Fruit fly (Drosophila melanogaster): ENCODE results near the gene Ada1-2.
"Not testable (repeated sequence)": the region's sequence is repeated elsewhere in the genome, so short reads cannot be mapped to it uniquely, and the experiment has no call there.

Gene Ada1-2

DNA sequence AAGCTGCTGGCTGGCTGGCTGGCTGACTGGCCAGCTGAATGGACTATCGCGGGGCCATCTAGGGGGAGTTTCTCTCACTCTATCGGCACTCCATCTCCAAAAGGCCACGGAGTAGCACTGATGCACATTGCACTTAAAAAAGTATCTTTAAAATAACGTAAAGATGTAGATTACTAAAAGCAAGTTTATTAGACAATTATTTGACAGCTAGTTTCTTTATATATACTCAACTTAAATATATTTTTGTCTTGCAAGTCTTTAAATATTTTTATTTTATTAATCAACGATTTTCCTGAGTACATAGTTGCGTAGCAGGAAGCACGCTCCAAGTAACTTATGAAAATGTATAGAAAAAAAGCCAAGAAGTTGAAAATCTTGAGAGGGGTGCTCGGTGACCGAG, 15.7 kb upstream of the Ada1-2 start:
- no peak for TF ChIP-seq noc (tag; optimal IDR thresholded peaks at IDR 0.05)

DNA sequence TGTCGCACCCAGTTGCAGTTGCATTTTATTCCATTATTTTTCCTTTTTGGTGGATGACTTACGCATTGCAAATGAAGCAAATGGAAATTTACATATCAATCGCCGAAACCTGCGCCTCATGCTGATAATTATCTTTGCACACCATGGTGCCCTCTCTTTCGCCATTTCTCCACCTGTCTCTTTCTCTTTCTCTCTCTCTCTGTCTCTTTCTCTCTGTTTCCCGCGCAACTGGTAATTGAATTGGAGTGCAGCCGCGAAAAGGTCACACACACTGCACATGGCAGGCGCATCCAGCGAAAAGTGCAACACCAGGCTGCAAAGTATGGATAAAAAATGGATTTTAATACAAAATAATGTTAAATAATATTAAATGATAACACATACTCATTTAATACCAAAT, 15.0 kb upstream of the Ada1-2 start:
- no peak for TF ChIP-seq noc (tag; optimal IDR thresholded peaks at IDR 0.05)

DNA sequence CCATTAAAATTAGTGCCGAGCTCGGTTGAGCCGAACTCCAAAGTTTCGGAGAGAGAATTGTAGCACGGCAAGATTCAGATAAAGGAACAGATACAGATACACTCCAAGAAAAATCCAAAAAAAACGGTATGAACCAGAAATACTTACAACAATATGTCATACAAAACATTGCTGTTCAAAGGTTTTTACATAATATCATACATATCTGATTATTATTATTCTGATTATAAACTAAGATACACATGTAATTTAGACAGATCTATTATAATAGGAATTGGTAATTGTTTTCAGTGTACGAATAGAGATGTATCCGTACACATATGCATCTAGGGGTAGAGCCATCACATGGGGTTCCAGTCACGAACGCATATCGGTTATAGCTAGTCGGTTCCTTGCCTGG, 12.6 kb upstream of the Ada1-2 start:
- TF ChIP-seq noc (tag; optimal IDR thresholded peaks at IDR 0.05): no peak

DNA sequence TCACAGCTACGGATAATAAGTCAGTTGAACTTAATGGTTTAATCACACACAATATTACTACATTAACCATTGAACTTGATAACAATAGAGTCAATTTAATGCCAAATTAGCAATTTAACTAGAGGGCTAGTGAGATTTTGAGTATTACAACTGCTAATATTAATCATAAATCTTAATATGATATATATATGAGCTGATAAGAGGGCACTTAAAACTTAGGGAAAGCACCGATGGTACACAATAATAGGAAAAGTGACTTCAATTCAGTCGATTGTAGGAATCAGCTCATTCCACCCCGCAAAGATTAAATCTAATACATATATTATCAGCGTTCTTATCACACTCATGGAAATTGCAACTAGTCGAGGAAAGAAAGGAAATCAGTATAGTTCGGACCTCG, 11.5 kb upstream of the Ada1-2 start, which contains the start of gene CG16965:
CG16965 (plus strand) TSS at position 382 of the 400 bp plus-strand sequence.
- no peak for TF ChIP-seq noc (tag; optimal IDR thresholded peaks at IDR 0.05)

DNA sequence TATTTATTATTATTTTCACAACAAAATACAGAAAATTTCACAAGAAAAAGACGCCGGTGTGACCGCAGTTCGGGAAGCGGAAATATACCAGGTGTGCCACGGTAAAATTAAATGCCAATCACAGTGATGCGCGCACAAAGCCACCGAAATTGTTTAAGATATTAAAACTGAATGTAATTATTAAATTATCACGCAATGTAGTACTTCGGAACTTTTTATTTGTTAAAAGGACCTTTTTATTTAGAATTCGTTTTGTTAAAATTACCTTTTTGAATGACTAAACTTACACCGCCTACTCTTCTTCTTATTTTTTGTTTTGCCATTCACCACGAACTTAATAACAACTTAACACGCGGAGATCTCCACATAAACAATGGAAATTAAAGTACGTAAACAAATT, 4.8 kb upstream of the Ada1-2 start, which contains the start of the genes CG6686 and CG34163:
CG6686 (minus strand) TSS at position 95 of the 400 bp plus-strand sequence.
CG34163 (plus strand) TSS at position 326 of the 400 bp plus-strand sequence.
- TF ChIP-seq noc (tag; optimal IDR thresholded peaks at IDR 0.05): no peak

DNA sequence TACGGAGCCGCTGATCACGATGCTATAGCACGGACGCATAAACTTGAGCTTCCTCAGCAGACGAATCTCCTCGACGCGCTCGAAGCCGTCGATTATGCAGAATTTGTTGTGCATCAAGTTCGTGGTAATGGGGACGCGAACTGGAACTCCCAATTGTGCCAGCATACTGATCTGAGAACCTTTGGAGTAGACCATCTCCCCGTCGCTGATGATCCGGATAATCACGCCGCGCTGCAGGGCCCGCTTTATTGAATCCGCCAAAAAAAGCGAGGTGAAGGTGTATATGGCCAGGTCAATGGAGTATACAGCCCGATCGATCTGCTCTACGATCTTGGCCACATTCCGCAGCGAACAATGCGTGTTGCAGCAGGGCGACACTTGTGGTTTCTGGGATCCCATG, 3.5 kb upstream of the Ada1-2 start:
- no peak for TF ChIP-seq noc (tag; optimal IDR thresholded peaks at IDR 0.05)

DNA sequence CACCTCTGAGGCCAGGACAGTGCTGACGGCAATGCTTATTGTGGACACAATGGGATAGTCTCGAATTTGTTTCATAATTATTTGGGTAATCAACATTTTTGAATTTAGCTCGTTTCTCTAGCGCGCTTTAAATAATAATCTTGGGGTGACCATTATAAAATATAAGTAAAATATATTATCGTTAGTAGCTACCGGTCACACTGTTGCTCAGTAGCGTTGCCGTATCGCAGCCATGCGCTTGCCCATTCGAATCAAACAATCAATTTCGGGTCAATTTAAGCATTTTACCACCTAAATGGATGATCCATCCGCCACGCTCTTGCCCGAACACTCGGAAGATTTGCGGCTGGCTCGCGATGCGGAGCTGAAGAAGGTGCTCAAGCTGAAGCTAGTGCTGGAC, 3.0 kb upstream of the Ada1-2 start, which contains the start of the genes zuc and dgt2:
zuc (minus strand) TSS at position 154 of the 400 bp plus-strand sequence.
dgt2 (plus strand) TSS at position 208 of the 400 bp plus-strand sequence.
- TF ChIP-seq noc (tag; optimal IDR thresholded peaks at IDR 0.05): no peak

DNA sequence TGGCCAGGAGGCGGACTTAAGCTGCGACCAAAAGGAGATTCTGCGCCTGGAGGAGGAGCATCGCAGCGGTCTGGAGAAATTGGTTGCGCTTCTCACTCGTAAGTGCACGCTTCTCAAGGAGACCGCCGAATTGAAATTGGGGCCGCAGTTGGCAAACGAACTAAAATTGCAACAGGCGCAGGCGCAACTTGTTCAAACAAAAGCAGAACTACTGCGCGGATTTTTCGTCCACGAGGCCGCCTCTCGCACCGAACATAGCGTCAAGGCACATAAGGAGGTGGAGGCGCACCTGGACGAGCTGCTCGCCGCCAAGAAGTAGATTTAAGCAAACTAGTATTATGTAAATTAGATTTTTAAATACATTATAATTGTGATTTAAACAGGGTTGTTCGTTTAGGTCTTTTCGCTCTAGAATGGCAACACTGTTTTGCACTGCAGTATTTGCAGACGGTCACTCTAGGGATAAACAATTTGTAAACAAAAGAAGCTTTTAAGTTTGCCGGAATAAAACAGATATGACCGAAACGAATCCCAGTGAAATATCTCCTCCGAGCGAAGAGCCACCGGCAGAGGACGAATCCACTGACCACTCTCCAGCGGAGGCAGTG, 2.1 kb upstream of the Ada1-2 start, which contains the start of gene escl:
escl (plus strand) TSS at position 470 of the 608 bp plus-strand sequence.
- TF ChIP-seq noc (tag; optimal IDR thresholded peaks at IDR 0.05): no peak

DNA sequence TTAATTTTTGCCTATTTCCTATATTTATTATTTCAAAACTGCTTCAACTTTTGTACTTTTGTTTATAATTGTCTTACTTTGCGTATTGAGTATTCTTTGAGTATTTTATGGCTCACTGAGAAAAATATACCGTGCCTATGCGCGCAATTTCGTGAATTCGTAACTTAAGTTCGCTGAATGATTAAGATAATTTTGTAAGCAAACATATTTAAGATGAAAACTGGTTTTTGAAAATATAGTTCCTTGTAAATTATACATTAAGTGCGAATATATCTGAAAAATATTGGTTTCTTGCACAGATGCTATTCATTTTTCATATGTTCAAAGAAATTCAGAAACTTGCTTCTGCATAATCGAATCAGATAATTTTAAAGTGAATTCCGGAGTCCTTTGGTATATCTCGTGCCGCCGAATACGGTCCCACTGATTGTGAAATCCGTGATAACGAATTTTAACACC, 2.7 kb downstream of the Ada1-2 start, which contains the start of the genes CG18789 and Qtzl:
CG18789 (minus strand) TSS at position 101 of the 459 bp plus-strand sequence.
Qtzl (plus strand) TSS at position 409 of the 459 bp plus-strand sequence.
- TF ChIP-seq noc (tag; optimal IDR thresholded peaks at IDR 0.05): not testable (repeated sequence)

DNA sequence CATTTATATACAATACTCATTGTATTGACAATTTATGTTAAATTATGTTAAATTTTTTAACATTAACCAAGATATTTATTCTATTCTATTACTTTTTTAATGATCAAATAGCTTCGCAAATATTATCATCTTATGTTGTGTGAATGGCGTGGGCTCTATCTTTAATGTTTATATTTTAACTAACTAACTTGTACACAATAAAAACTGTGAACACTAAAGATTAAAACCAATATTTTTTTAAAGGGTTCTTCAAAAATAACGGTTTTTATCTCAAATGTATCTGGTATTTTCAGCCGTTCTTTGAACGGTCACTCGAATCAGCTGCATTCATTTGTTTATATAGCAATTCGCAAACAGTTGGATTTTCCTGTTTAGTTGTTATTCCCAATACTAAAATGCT, 3.8 kb downstream of the Ada1-2 start, which contains the start of gene Ada1-1:
Ada1-1 (plus strand) TSS at position 301 of the 400 bp plus-strand sequence.
- not testable (repeated sequence) for TF ChIP-seq noc (tag; optimal IDR thresholded peaks at IDR 0.05)

DNA sequence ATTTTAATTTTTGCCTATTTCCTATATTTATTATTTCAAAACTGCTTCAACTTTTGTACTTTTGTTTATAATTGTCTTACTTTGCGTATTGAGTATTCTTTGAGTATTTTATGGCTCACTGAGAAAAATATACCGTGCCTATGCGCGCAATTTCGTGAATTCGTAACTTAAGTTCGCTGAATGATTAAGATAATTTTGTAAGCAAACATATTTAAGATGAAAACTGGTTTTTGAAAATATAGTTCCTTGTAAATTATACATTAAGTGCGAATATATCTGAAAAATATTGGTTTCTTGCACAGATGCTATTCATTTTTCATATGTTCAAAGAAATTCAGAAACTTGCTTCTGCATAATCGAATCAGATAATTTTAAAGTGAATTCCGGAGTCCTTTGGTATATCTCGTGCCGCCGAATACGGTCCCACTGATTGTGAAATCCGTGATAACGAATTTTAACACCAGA, 6.6 kb downstream of the Ada1-2 start, which contains the start of the genes CG18787 and Nfs1:
CG18787 (minus strand) TSS at position 101 of the 465 bp plus-strand sequence.
Nfs1 (plus strand) TSS at position 415 of the 465 bp plus-strand sequence.
- TF ChIP-seq noc (tag; optimal IDR thresholded peaks at IDR 0.05): not testable (repeated sequence)

DNA sequence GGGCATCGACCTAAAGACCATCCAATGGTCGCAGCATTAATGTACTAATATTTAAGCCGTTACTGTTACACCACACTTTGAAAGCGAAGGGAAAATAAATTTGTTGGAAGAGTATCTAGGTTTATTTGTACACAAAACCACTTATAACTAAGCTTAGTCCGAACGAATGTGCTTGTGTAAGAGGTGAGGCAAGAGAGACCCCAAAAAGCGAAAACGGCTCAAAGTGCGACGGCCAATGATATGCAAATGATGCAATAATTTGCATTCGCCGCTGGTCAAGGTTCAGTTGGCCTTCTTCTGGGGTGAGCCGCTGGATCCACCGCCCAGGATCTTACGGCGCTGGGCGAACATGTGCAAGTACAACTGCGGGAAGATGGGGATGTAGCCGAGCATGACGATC, 8.4 kb downstream of the Ada1-2 start:
- no peak for TF ChIP-seq noc (tag; optimal IDR thresholded peaks at IDR 0.05)

DNA sequence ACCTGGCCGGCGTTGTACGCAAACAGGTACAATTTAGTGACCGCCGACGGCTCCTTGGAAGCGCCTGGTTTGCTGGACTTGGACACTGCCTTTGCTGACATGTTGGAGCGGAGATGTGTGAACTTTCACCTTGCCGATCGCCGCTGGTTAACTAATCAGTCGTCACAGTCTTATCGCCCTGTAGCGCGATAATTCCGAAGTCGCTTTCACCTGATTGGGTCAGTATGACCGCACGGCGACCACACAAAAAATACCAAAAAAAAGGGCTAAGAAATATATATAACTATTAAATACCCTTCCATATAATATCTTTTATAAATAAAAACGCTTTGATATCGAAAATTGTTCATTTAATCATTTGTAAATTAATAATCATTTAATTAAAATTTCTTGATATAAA, 9.3 kb downstream of the Ada1-2 start, which contains the start of gene Hacd1:
Hacd1 (minus strand) TSS at position 216 of the 400 bp plus-strand sequence.
- peak; percentile 36 for TF ChIP-seq noc (tag; optimal IDR thresholded peaks at IDR 0.05)

DNA sequence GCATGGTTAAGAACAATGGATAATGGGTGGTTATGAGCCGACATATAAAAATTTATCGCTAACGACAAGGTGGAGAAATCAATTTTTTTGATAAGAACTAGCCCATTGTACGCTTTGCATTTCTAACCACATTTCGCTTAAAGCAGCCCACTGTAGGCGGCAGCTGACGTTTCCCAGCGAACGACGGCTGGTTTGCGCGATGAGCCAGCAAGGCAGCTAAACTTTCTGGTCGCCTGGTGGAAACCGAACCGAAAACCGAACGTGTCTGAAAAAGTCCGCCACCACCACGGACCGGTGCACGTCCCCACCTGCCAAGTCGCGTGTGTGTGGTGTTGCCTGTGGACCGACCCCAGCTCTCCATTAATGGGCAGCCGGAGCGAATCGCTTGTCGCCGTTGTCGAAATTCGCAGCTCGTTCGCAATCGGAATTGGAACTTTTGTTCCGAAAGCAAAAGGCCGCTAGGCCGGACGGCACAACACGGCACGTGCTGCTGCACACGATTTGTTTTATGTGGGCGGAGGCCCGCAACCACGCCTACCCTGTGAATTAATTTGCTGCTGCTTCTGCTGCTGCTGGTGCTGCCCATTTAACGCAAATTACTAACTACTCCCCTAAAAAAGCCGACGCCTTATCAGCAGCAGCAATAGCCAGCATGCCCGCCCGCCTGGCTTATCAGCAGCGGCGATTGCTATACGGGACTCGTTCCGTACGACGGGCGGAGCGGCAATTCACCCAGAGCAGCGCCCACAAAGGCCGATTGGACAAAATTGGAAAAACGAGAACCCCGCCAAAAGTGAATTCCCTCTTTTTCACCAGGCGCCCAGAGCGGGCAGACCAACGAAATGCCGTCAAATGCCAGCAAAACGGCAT, 10.5 kb downstream of the Ada1-2 start:
- peak; percentile 60 for TF ChIP-seq noc (tag; optimal IDR thresholded peaks at IDR 0.05)

DNA sequence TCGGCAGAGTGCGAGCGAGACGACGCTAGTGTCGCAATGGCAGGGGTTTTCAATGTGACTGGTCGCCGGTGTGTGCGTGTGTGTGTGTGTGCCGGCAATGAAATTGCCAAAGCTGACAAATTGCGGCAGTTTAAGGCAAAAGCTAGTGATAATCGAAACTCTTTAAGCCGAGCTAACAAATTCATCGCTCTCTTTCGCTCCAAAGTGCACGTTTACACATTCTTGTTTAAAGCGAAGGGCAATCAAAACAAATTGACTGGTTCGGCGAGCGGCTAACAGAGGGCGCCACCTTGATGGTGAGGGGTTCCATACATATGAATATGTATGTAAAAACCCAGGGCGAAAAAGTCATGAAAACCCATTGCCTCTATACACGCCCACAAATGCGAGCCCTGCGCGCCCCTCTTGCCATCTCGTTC, 11.1 kb downstream of the Ada1-2 start:
- TF ChIP-seq noc (tag; optimal IDR thresholded peaks at IDR 0.05): peak; percentile 78

Measured in whole organism, larva.